Fruit fly (Drosophila melanogaster) whole organism, wandering third instar larva: Measurements from ENCODE around the gene CG43402.

Source experiments
- Abd-B ChIP-seq: fragments of >200 bp; optimal IDR thresholded peaks from 2 replicates; lab custom pipeline; 2017; ENCODE audit warnings: missing biosample characterization, missing genetic modification characterization
- CG32264 ChIP-seq: fragments of 200-800 bp; sonication (Bioruptor generic); optimal IDR thresholded peaks from 2 replicates; lab custom pipeline; 2016; ENCODE audit warnings: missing biosample characterization, missing genetic modification characterization
- CG9705 ChIP-seq: fragments of 200-800 bp; sonication (Bioruptor generic); optimal IDR thresholded peaks from 2 replicates; lab custom pipeline; 2018; ENCODE audit warnings: missing biosample characterization, mild to moderate bottlenecking, missing genetic modification characterization
- CrebA ChIP-seq: fragments of 200-800 bp; sonication (Bioruptor generic); optimal IDR thresholded peaks from 2 replicates; lab custom pipeline; 2016; ENCODE audit warnings: missing biosample characterization, mild to moderate bottlenecking, missing genetic modification characterization, borderline replicate concordance
- Dfd ChIP-seq: fragments of >200 bp; optimal IDR thresholded peaks from 2 replicates; lab custom pipeline; 2017; ENCODE audit warnings: missing biosample characterization, missing genetic modification characterization
- Dif ChIP-seq: fragments of 200-275, 200-300 bp; sonication (Bioruptor generic); optimal IDR thresholded peaks from 2 replicates; lab custom pipeline; 2018; ENCODE audit warnings: missing biosample characterization, missing genetic modification characterization; ENCODE audit not compliant: partially characterized antibody
- GATAd ChIP-seq: sonication (Bioruptor generic); optimal IDR thresholded peaks from 2 replicates; lab custom pipeline; 2016; ENCODE audit warnings: missing biosample characterization, missing genetic modification characterization
- HLH106 ChIP-seq: fragments of 200-800 bp; optimal IDR thresholded peaks from 3 replicates; lab custom pipeline; 2019; ENCODE audit warnings: missing biosample characterization, mild to moderate bottlenecking, missing genetic modification characterization, moderate library complexity
- Hnf4 ChIP-seq: fragments of 200-800 bp; sonication (Bioruptor generic); optimal IDR thresholded peaks from 2 replicates; lab custom pipeline; 2016; ENCODE audit warnings: missing biosample characterization, mild to moderate bottlenecking, missing genetic modification characterization
- Hr78 ChIP-seq: fragments of >200 bp; optimal IDR thresholded peaks from 2 replicates; lab custom pipeline; 2017; ENCODE audit warnings: missing biosample characterization, missing genetic modification characterization
- Hr83 ChIP-seq: fragments of 200-300 bp; sonication (Bioruptor generic); optimal IDR thresholded peaks from 2 replicates; lab custom pipeline; 2016; ENCODE audit warnings: missing biosample characterization, mild to moderate bottlenecking, missing genetic modification characterization, moderate library complexity; ENCODE audit not compliant: poor library complexity, severe bottlenecking
- Jra ChIP-seq: sonication (Bioruptor generic); optimal IDR thresholded peaks from 2 replicates; lab custom pipeline; 2016; ENCODE audit warnings: missing biosample characterization, missing genetic modification characterization
- Mio ChIP-seq: sonication (Bioruptor generic); optimal IDR thresholded peaks from 2 replicates; lab custom pipeline; 2016; ENCODE audit warnings: missing biosample characterization, missing genetic modification characterization
- Myc ChIP-seq: fragments of >200 bp; optimal IDR thresholded peaks from 2 replicates; lab custom pipeline; 2017
- N ChIP-seq: fragments of >200 bp; optimal IDR thresholded peaks from 2 replicates; lab custom pipeline; 2018; ENCODE audit warnings: missing biosample characterization, missing external identifiers, missing genetic modification characterization
- OdsH ChIP-seq: fragments of 200-800 bp; sonication (Bioruptor generic); optimal IDR thresholded peaks from 2 replicates; lab custom pipeline; 2016; ENCODE audit warnings: missing biosample characterization, mild to moderate bottlenecking, missing genetic modification characterization
- Rel ChIP-seq, 2 experiments: fragments of 200-800 bp; sonication (Bioruptor generic) in 1 of 2; optimal IDR thresholded peaks; 2 replicates in 1 of 2; 3 replicates in 1 of 2; lab custom pipeline; 2016 to 2019; ENCODE audit warnings: mild to moderate bottlenecking in 2 of 2, missing biosample characterization in 2 of 2, missing genetic modification characterization in 2 of 2, moderate library complexity in 1 of 2
- Sp1 ChIP-seq: fragments of 200-800 bp; sonication (Bioruptor generic); optimal IDR thresholded peaks from 3 replicates; lab custom pipeline; 2019; ENCODE audit warnings: missing biosample characterization, mild to moderate bottlenecking, missing genetic modification characterization, moderate library complexity
- Vsx2 ChIP-seq: fragments of 200-300, 225-300 bp; sonication (Bioruptor generic); optimal IDR thresholded peaks from 2 replicates; lab custom pipeline; 2018; ENCODE audit warnings: missing biosample characterization, missing genetic modification characterization; ENCODE audit not compliant: partially characterized antibody
- br ChIP-seq: fragments of 200-800 bp; sonication (Bioruptor generic); optimal IDR thresholded peaks from 2 replicates; lab custom pipeline; 2016; ENCODE audit warnings: missing biosample characterization, missing genetic modification characterization
- brk ChIP-seq: fragments of 200-800 bp; sonication (Bioruptor generic); optimal IDR thresholded peaks from 2 replicates; lab custom pipeline; 2016; ENCODE audit warnings: missing biosample characterization, mild to moderate bottlenecking, missing genetic modification characterization
- dl ChIP-seq, 2 experiments: fragments of 175-275, 200-275 bp in 1 of 2; fragments of 200-275 bp in 1 of 2; sonication (Bioruptor generic); optimal IDR thresholded peaks; lab custom pipeline; 2018; ENCODE audit warnings: mild to moderate bottlenecking in 2 of 2, missing biosample characterization in 2 of 2, missing genetic modification characterization in 2 of 2, moderate library complexity in 2 of 2; ENCODE audit not compliant: partially characterized antibody in 2 of 2, insufficient read depth in 1 of 2
- dmrt93B ChIP-seq: fragments of 200-800 bp; sonication (Bioruptor generic); optimal IDR thresholded peaks from 2 replicates; lab custom pipeline; 2018; ENCODE audit warnings: missing biosample characterization, mild to moderate bottlenecking, missing genetic modification characterization
- dsf ChIP-seq: sonication (Bioruptor generic); optimal IDR thresholded peaks from 2 replicates; lab custom pipeline; 2016; ENCODE audit warnings: missing biosample characterization, missing genetic modification characterization, borderline replicate concordance
- ey ChIP-seq: fragments of 200-800 bp; sonication (Bioruptor generic); optimal IDR thresholded peaks from 2 replicates; lab custom pipeline; 2016; ENCODE audit warnings: missing biosample characterization, missing genetic modification characterization
- foxo ChIP-seq, 2 experiments: fragments of 200-800 bp; sonication (Bioruptor generic); optimal IDR thresholded peaks; 2 replicates in 1 of 2; 3 replicates in 1 of 2; lab custom pipeline; 2016 to 2017; ENCODE audit warnings: missing biosample characterization in 2 of 2, missing genetic modification characterization in 2 of 2
- fru ChIP-seq: fragments of 200-800 bp; sonication (Bioruptor generic); optimal IDR thresholded peaks from 3 replicates; lab custom pipeline; 2016; ENCODE audit warnings: missing biosample characterization, mild to moderate bottlenecking, missing genetic modification characterization
- h ChIP-seq: fragments of 200-800 bp; sonication (Bioruptor generic); optimal IDR thresholded peaks from 3 replicates; lab custom pipeline; 2016; ENCODE audit warnings: missing biosample characterization, mild to moderate bottlenecking, missing genetic modification characterization
- jim ChIP-seq: fragments of 175-275, 200-325 bp; sonication (Bioruptor generic); optimal IDR thresholded peaks from 2 replicates; lab custom pipeline; 2016; ENCODE audit warnings: missing biosample characterization, mild to moderate bottlenecking, missing genetic modification characterization
- lola ChIP-seq: fragments of >200 bp; optimal IDR thresholded peaks from 2 replicates; lab custom pipeline; 2017; ENCODE audit warnings: missing biosample characterization, missing genetic modification characterization
- pan ChIP-seq: fragments of >200 bp; optimal IDR thresholded peaks from 2 replicates; lab custom pipeline; 2017
- psq ChIP-seq: fragments of 200-800 bp; sonication (Bioruptor generic); optimal IDR thresholded peaks from 3 replicates; lab custom pipeline; 2017; ENCODE audit warnings: missing biosample characterization, mild to moderate bottlenecking, missing genetic modification characterization, moderate library complexity
- rgr ChIP-seq: fragments of 200-800 bp; sonication (Bioruptor generic); optimal IDR thresholded peaks from 3 replicates; lab custom pipeline; 2016; ENCODE audit warnings: missing biosample characterization, mild to moderate bottlenecking, missing genetic modification characterization
- sage ChIP-seq: fragments of 200-800 bp; sonication (Bioruptor generic); optimal IDR thresholded peaks from 2 replicates; lab custom pipeline; 2016; ENCODE audit warnings: missing biosample characterization, mild to moderate bottlenecking, missing genetic modification characterization
- sv ChIP-seq: fragments of 200-800 bp; sonication (Bioruptor generic); optimal IDR thresholded peaks from 3 replicates; lab custom pipeline; 2016; ENCODE audit warnings: missing biosample characterization, missing genetic modification characterization
- tai ChIP-seq: sonication (Bioruptor generic); optimal IDR thresholded peaks from 2 replicates; lab custom pipeline; 2016; ENCODE audit warnings: missing biosample characterization, missing genetic modification characterization
- usp ChIP-seq: fragments of >200 bp; optimal IDR thresholded peaks from 2 replicates; lab custom pipeline; 2017; ENCODE audit warnings: missing biosample characterization, missing genetic modification characterization
- woc ChIP-seq: sonication (Bioruptor generic); optimal IDR thresholded peaks from 2 replicates; lab custom pipeline; 2016; ENCODE audit warnings: missing biosample characterization, mild to moderate bottlenecking, missing genetic modification characterization

Gene CG43402

dm6 chr2L:1462136-1462535 lies 19.7 kb downstream of the CG43402 start:
- TF ChIP-seq GATAd (GFP tag; lab: Kevin White, UChicago) = no peak
- TF ChIP-seq Abd-B (GFP tag; lab: Kevin White, UChicago) = no peak
- TF ChIP-seq sv (GFP tag; lab: Kevin White, UChicago) = peak; percentile 40
- TF ChIP-seq woc (GFP tag; lab: Kevin White, UChicago) = no peak
- no peak for TF ChIP-seq N (GFP tag; lab: Kevin White, UChicago)

- TF ChIP-seq N (GFP tag; lab: Kevin White, UChicago) (no peak), brk (no peak), Dfd (GFP tag; lab: Kevin White, UChicago) (no peak), dmrt93B (no peak), rgr (GFP tag; lab: Kevin White, UChicago) (no peak), sage (GFP tag; lab: Kevin White, UChicago) (no peak), tai (GFP tag; lab: Kevin White, UChicago) (no peak), Hr83 (GFP tag; lab: Kevin White, UChicago) (no peak), h (GFP tag; lab: Kevin White, UChicago) (no peak), sv (GFP tag; lab: Kevin White, UChicago) (no peak), dsf (GFP tag; lab: Kevin White, UChicago) (no peak), foxo (GFP tag; optimal IDR thresholded peaks at IDR 0.05; lab: Kevin White, UChicago) (no peak), fru (GFP tag; lab: Kevin White, UChicago) (no peak)
Measured at dm6 chr2L:1463362-1463908, 21.0 kb downstream of the CG43402 start.

dm6 chr2L:1470009-1470408 lies 27.6 kb downstream of the CG43402 start:
- TF ChIP-seq CG32264 (GFP tag; lab: Kevin White, UChicago) (no peak), HLH106 (no peak), Myc (peak; percentile 3)

- TF ChIP-seq Hr78 (GFP tag; lab: Kevin White, UChicago) (no peak), Dif (GFP tag; lab: Kevin White, UChicago) (no peak), dsf (GFP tag; lab: Kevin White, UChicago) (no peak), dmrt93B (peak; percentile 46), jim (GFP tag; lab: Kevin White, UChicago) (no peak), Vsx2 (no peak), br (GFP tag; lab: Kevin White, UChicago) (peak; percentile 66), CG9705 (GFP tag; lab: Kevin White, UChicago) (no peak), Abd-B (GFP tag; lab: Kevin White, UChicago) (no peak), brk (no peak), foxo (GFP tag; optimal IDR thresholded peaks at IDR 0.05; lab: Kevin White, UChicago) (peak in 1 of 2 experiments; percentile 72), sv (GFP tag; lab: Kevin White, UChicago) (no peak), dl (GFP tag; optimal IDR thresholded peaks at IDR 0.05; lab: Kevin White, UChicago; ENCODE audit: insufficient read depth in 1 of 2, partially characterized antibody in 2 of 2) (no peak), HLH106 (peak; percentile 55), CG32264 (GFP tag; lab: Kevin White, UChicago) (peak; percentile 17), lola (no peak), woc (GFP tag; lab: Kevin White, UChicago) (peak; percentile 16), OdsH (GFP tag; lab: Kevin White, UChicago) (peak; percentile 58), Mio (GFP tag; lab: Kevin White, UChicago) (no peak), rgr (GFP tag; lab: Kevin White, UChicago) (peak; percentile 58), tai (GFP tag; lab: Kevin White, UChicago) (no peak), fru (GFP tag; lab: Kevin White, UChicago) (peak; percentile 71), CrebA (GFP tag; lab: Kevin White, UChicago) (no peak), Rel (GFP tag; optimal IDR thresholded peaks at IDR 0.05; lab: Kevin White, UChicago) (no peak), Rel (tag; optimal IDR thresholded peaks at IDR 0.05; lab: Kevin White, UChicago) (no peak), Sp1 (GFP tag; lab: Kevin White, UChicago) (peak; percentile 49), ey (peak; percentile 71), Jra (GFP tag; lab: Kevin White, UChicago) (no peak), Myc (no peak), h (GFP tag; lab: Kevin White, UChicago) (peak; percentile 71), pan (lab: Kevin White, UChicago) (no peak), Dfd (GFP tag; lab: Kevin White, UChicago) (no peak), N (GFP tag; lab: Kevin White, UChicago) (no peak), sage (GFP tag; lab: Kevin White, UChicago) (peak; percentile 25), usp (GFP tag; lab: Kevin White, UChicago) (no peak), psq (GFP tag; lab: Kevin White, UChicago) (peak; percentile 29), GATAd (GFP tag; lab: Kevin White, UChicago) (no peak), Hnf4 (peak; percentile 52), Hr83 (GFP tag; lab: Kevin White, UChicago) (no peak)
Measured at dm6 chr2L:1470772-1471171, 28.3 kb downstream of the CG43402 start.
